Worm (Caenorhabditis elegans) whole organism, L4 larva: ENCODE results near the gene tin-10.

Experiments
- D1046.2 ChIP-seq: fragments of 200-800 bp; sonication (Bioruptor generic); IDR thresholded peaks from 2 replicates; pipeline ENCODE4 v1.3.6; 2022; ENCODE audit warnings: missing genetic modification characterization, missing compliant biosample characterization
- F26F4.8 ChIP-seq: fragments of 200-800 bp; sonication (Bioruptor generic); conservative IDR thresholded peaks from 2 replicates; pipeline ENCODE4 v1.3.6; 2022; ENCODE audit warnings: missing genetic modification characterization, missing compliant biosample characterization
- F37D6.2 ChIP-seq: sonication (generic microtip); optimal IDR thresholded peaks from 2 replicates; lab custom pipeline; 2016; ENCODE audit warnings: mild to moderate bottlenecking, missing genetic modification characterization, missing compliant biosample characterization
- F49E8.2 ChIP-seq: sonication (generic microtip); optimal IDR thresholded peaks from 2 replicates; lab custom pipeline; 2016; ENCODE audit warnings: missing compliant biosample characterization, mild to moderate bottlenecking, missing genetic modification characterization, borderline replicate concordance
- R02D3.7 ChIP-seq: fragments of 150-350 bp; sonication (generic microtip); optimal IDR thresholded peaks from 3 replicates; lab custom pipeline; 2014; ENCODE audit warnings: missing biosample characterization, missing genetic modification characterization
- Y48G9A.11 ChIP-seq: fragments of 200-800 bp; sonication (Bioruptor generic); IDR thresholded peaks from 2 replicates; pipeline ENCODE4 v1.3.6; 2022; ENCODE audit warnings: missing genetic modification reagents, missing genetic modification characterization, missing compliant biosample characterization
- ZK546.5 ChIP-seq, 2 experiments: sonication (generic microtip); optimal IDR thresholded peaks; 2 replicates each; lab custom pipeline; 2017; ENCODE audit warnings: missing biosample characterization in 2 of 2, missing genetic modification characterization in 2 of 2
- aly-2 ChIP-seq: sonication (generic microtip); optimal IDR thresholded peaks from 2 replicates; lab custom pipeline; 2018; ENCODE audit warnings: missing biosample characterization, missing genetic modification characterization
- ama-1 ChIP-seq: fragments of 150-350 bp; optimal IDR thresholded peaks from 2 replicates; lab custom pipeline; 2014; ENCODE audit warnings: inconsistent platforms, mixed read lengths
- ceh-32 ChIP-seq: sonication (generic microtip); optimal IDR thresholded peaks from 2 replicates; lab custom pipeline; 2016; ENCODE audit warnings: mild to moderate bottlenecking, missing genetic modification characterization, missing compliant biosample characterization; ENCODE audit not compliant: poor library complexity
- ceh-62 ChIP-seq: sonication (generic microtip); optimal IDR thresholded peaks from 2 replicates; lab custom pipeline; 2017; ENCODE audit warnings: missing biosample characterization, missing genetic modification characterization
- ctbp-1 ChIP-seq: fragments of 200-800 bp; sonication (Bioruptor generic); IDR thresholded peaks from 2 replicates; pipeline ENCODE4 v1.3.6; 2022; ENCODE audit warnings: missing genetic modification reagents, missing genetic modification characterization, missing compliant biosample characterization
- daf-12 ChIP-seq: fragments of 150-350 bp; optimal IDR thresholded peaks from 2 replicates; lab custom pipeline; 2014; ENCODE audit warnings: missing biosample characterization, missing genetic modification reagents, missing genetic modification characterization
- daf-16 ChIP-seq, 3 experiments: sonication (generic microtip); optimal IDR thresholded peaks; 2 replicates each; lab custom pipeline; 2016 to 2017; ENCODE audit warnings: missing genetic modification characterization in 3 of 3, missing genetic modification reagents in 3 of 3, mild to moderate bottlenecking in 2 of 3, missing compliant biosample characterization in 2 of 3, missing biosample characterization in 1 of 3, moderate library complexity in 1 of 3
- dpl-1 ChIP-seq: fragments of 150-350 bp; optimal IDR thresholded peaks from 2 replicates; lab custom pipeline; 2014; ENCODE audit warnings: missing biosample characterization, missing genetic modification reagents, missing genetic modification characterization
- egl-27 ChIP-seq: sonication (generic microtip); optimal IDR thresholded peaks from 3 replicates; lab custom pipeline; 2017; ENCODE audit warnings: missing biosample characterization, missing genetic modification reagents, missing genetic modification characterization
- egl-43 ChIP-seq: fragments of 200-800 bp; sonication (Bioruptor generic); IDR thresholded peaks from 2 replicates; pipeline ENCODE4 v1.3.6; 2022; ENCODE audit warnings: missing genetic modification reagents, missing genetic modification characterization, missing compliant biosample characterization
- fos-1 ChIP-seq: fragments of 150-350 bp; optimal IDR thresholded peaks from 2 replicates; lab custom pipeline; 2014; ENCODE audit warnings: missing biosample characterization, missing genetic modification characterization
- jun-1 ChIP-seq: fragments of 150-350 bp; optimal IDR thresholded peaks from 2 replicates; lab custom pipeline; 2014; ENCODE audit warnings: missing biosample characterization, missing genetic modification reagents, missing genetic modification characterization
- lin-38 ChIP-seq: fragments of 200-800 bp; sonication (Bioruptor generic); IDR thresholded peaks from 2 replicates; pipeline ENCODE4 v1.3.6; 2022; ENCODE audit warnings: missing genetic modification reagents, missing genetic modification characterization, missing compliant biosample characterization
- lsy-2 ChIP-seq, 2 experiments: fragments of 150-350 bp in 1 of 2; sonication (generic microtip) in 1 of 2; optimal IDR thresholded peaks; 2 replicates each; lab custom pipeline; 2014 to 2017; ENCODE audit warnings: missing biosample characterization in 2 of 2, missing genetic modification characterization in 2 of 2
- madf-9 ChIP-seq: fragments of 200-800 bp; sonication (Bioruptor generic); conservative IDR thresholded peaks from 2 replicates; pipeline ENCODE4 v1.3.6; 2022; ENCODE audit warnings: missing genetic modification reagents, missing genetic modification characterization, missing compliant biosample characterization
- mes-2 ChIP-seq: sonication (generic microtip); optimal IDR thresholded peaks from 2 replicates; lab custom pipeline; 2016; ENCODE audit warnings: missing genotype, mild to moderate bottlenecking, missing genetic modification characterization, missing compliant biosample characterization; ENCODE audit not compliant: poor library complexity, severe bottlenecking
- nhr-102 ChIP-seq: sonication (generic microtip); optimal IDR thresholded peaks from 2 replicates; lab custom pipeline; 2016; ENCODE audit warnings: mild to moderate bottlenecking, missing genetic modification characterization, moderate library complexity, missing compliant biosample characterization
- nhr-28 ChIP-seq: fragments of 150-350 bp; optimal IDR thresholded peaks from 2 replicates; lab custom pipeline; 2014; ENCODE audit warnings: missing biosample characterization, missing genetic modification characterization
- nhr-42 ChIP-seq: fragments of 200-800 bp; sonication (Bioruptor generic); IDR thresholded peaks from 2 replicates; pipeline ENCODE4 v1.3.6; 2022; ENCODE audit warnings: missing genetic modification characterization, missing compliant biosample characterization
- nhr-48 ChIP-seq: sonication (generic microtip); optimal IDR thresholded peaks from 2 replicates; lab custom pipeline; 2016; ENCODE audit warnings: mild to moderate bottlenecking, missing genetic modification characterization, missing compliant biosample characterization
- pha-4 ChIP-seq, 2 experiments: fragments of 150-350 bp in 1 of 2; fragments of 200-800 bp in 1 of 2; sonication (Bioruptor generic) in 1 of 2; IDR thresholded peaks in 1 of 2; optimal IDR thresholded peaks in 1 of 2; 2 replicates each; pipeline versions ENCODE4 v1.3.6 to Lab custom; 2014 to 2022; ENCODE audit warnings: missing genetic modification characterization in 2 of 2, missing genetic modification reagents in 2 of 2, missing biosample characterization in 1 of 2, missing compliant biosample characterization in 1 of 2
- saeg-2 ChIP-seq: fragments of 200-800 bp; sonication (Bioruptor generic); IDR thresholded peaks from 2 replicates; pipeline ENCODE4 v1.3.6; 2022; ENCODE audit warnings: missing genetic modification reagents, missing genetic modification characterization, missing compliant biosample characterization
- set-16 ChIP-seq: fragments of 200-800 bp; sonication (Bioruptor generic); IDR thresholded peaks from 2 replicates; pipeline ENCODE4 v1.3.6; 2022; ENCODE audit warnings: missing genetic modification reagents, missing genetic modification characterization, missing compliant biosample characterization
- skn-1 ChIP-seq: fragments of 150-350 bp; optimal IDR thresholded peaks from 2 replicates; lab custom pipeline; 2014; ENCODE audit warnings: missing biosample characterization, missing genetic modification characterization
- spr-1 ChIP-seq: sonication (generic microtip); optimal IDR thresholded peaks from 2 replicates; lab custom pipeline; 2016; ENCODE audit warnings: mild to moderate bottlenecking, missing genetic modification characterization, missing compliant biosample characterization
- spr-3 ChIP-seq: fragments of 200-800 bp; sonication (Bioruptor generic); optimal IDR thresholded peaks from 2 replicates; lab custom pipeline; 2018; ENCODE audit warnings: mild to moderate bottlenecking, missing genetic modification characterization, missing compliant biosample characterization
- unc-130 ChIP-seq: sonication (generic microtip); optimal IDR thresholded peaks from 2 replicates; lab custom pipeline; 2016; ENCODE audit warnings: missing genetic modification reagents, missing genetic modification characterization, missing compliant biosample characterization
- unc-39 ChIP-seq: sonication (generic microtip); optimal IDR thresholded peaks from 2 replicates; lab custom pipeline; 2017; ENCODE audit warnings: missing biosample characterization, missing genetic modification characterization

Gene tin-10

DNA sequence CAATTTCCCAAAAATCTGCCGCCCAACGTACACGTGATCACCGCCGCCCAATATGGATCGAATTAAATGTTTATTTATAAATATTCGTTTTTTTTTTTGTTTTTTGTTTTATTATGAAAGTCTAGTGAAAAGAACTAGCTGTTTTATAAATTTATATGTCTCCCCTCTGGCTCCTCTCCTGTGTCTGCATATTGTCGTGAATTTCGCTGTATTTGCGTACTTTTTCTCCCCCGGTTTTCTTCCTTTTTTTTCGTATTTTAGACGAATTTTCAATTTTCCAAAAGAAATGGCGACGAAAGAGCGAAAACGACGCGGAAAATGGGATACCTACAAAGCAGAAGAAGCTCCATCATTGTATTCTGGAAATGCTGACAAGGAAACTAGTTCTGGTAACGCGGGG is 23.7 kb upstream of the tin-10 start, which contains the start of gene xpb-1:
xpb-1 (plus strand) TSS at position 262 of the 400 bp plus-strand sequence.
- TF ChIP-seq lsy-2 (tag; optimal IDR thresholded peaks at IDR 0.05; lab: Kevin White, UChicago) = peak in 1 of 2 experiments; percentile 22
- no peak for TF ChIP-seq aly-2 (tag; lab: Kevin White, UChicago)
- TF ChIP-seq mes-2 (tag; lab: Kevin White, UChicago) = peak; percentile 41
- peak; percentile 36 for TF ChIP-seq dpl-1
- TF ChIP-seq ama-1 (lab: Kevin White, UChicago) = no peak
- TF ChIP-seq lin-38 (GFP tag; lab: Robert Waterston, UW) = peak; percentile 35; the same call in 1 of the 2 replicates

DNA sequence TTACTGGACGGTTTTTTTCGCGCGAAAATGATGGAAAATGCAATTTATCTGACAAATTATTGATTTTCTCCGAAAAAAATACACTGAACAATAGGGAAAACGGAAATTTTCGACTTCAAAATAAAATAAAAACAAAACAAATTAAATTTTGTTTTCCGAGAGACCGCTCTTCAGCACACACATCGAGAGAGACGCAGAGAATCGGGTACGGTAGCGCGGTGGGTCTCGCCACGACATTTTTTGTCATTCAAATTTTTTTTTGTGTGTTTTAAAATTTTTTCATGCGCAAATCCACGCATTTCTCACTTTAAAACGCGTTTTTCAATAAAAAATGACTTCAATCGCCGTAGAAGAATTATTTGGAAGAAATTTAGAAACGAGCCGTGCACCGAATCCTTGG is 21.4 kb upstream of the tin-10 start:
- TF ChIP-seq jun-1 = no peak
- no peak for TF ChIP-seq ZK546.5 (tag; optimal IDR thresholded peaks at IDR 0.05; lab: Kevin White, UChicago)
- no peak for TF ChIP-seq nhr-48
- TF ChIP-seq nhr-102 (tag; lab: Kevin White, UChicago) = no peak
- TF ChIP-seq nhr-28 (tag; lab: Kevin White, UChicago) = no peak
- peak; percentile 70 for TF ChIP-seq F49E8.2 (tag; lab: Kevin White, UChicago)
- peak; percentile 61 for TF ChIP-seq lin-38 (GFP tag; lab: Robert Waterston, UW)
- peak; percentile 23 for TF ChIP-seq unc-130 (GFP tag; lab: Kevin White, UChicago)
- TF ChIP-seq F26F4.8 (GFP tag; lab: Robert Waterston, UW) = no peak
- no peak for TF ChIP-seq spr-3
- TF ChIP-seq unc-39 (tag; lab: Kevin White, UChicago) = no peak
- TF ChIP-seq Y48G9A.11 (GFP tag; lab: Robert Waterston, UW) = peak; percentile 41; the same call in 1 of the 2 replicates

DNA sequence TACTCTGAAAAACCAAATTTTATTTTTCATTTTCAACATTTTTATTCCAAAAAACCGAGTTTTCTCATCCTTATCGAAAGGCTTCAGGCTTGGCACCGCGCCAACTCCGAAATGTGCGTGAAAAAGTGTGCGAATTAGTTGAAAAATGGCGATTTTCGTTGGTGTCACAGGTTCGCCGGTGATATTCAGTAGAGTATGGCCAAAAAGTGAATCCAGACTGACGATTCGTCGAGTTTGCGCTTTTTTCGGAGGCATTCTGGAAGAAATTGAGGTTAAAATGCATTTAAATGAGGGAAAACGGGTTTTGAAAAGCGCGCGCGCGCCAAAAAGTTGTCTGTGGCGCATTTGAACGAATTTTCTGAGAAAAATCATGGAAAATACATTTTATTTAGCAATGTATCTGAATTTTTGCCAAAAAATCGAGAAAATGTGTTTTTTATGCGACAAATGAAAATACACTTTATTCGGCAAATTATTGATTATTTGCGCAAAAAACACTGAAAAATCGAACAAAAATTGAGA is 20.9 kb upstream of the tin-10 start, which contains the start of the genes Y66D12A.16 and such-1:
Y66D12A.16 (plus strand) TSS at position 51 of the 522 bp plus-strand sequence.
such-1 (minus strand) TSS at position 256 of the 522 bp plus-strand sequence.
- TF ChIP-seq ceh-32 (tag; lab: Kevin White, UChicago) (no peak), ZK546.5 (tag; optimal IDR thresholded peaks at IDR 0.05; lab: Kevin White, UChicago) (no peak), saeg-2 (GFP tag; lab: Robert Waterston, UW) (no peak), D1046.2 (no peak), madf-9 (GFP tag; lab: Robert Waterston, UW) (no peak), egl-27 (tag; lab: Kevin White, UChicago) (no peak), skn-1 (tag; lab: Kevin White, UChicago) (no peak), pha-4 (GFP tag; IDR thresholded peaks at IDR 0.05; lab: Robert Waterston, UW) (no peak), pha-4 (tag; optimal IDR thresholded peaks at IDR 0.05; lab: Kevin White, UChicago) (no peak), daf-16 (GFP tag; optimal IDR thresholded peaks at IDR 0.05; lab: Kevin White, UChicago) (no peak), daf-16 (tag; optimal IDR thresholded peaks at IDR 0.05; lab: Kevin White, UChicago) (no peak), daf-12 (no peak), F37D6.2 (tag; lab: Kevin White, UChicago) (no peak)

- TF ChIP-seq set-16 (GFP tag; lab: Robert Waterston, UW) = peak; percentile 91
- 0 out of 2 replicates have a peak, but pooled peaks have one; percentile 18 for TF ChIP-seq egl-43 (GFP tag; lab: Robert Waterston, UW)
- TF ChIP-seq R02D3.7 (tag; lab: Kevin White, UChicago) = no peak
- TF ChIP-seq, all 104 proteins: peak for 2
Measured at ce11 chrIII:11510826-11511225, 8.2 kb upstream of the tin-10 start.

- TF ChIP-seq aly-2 (tag; lab: Kevin White, UChicago) (no peak), ctbp-1 (GFP tag; lab: Robert Waterston, UW) (no peak), spr-1 (tag; lab: Kevin White, UChicago) (no peak), nhr-42 (GFP tag; lab: Robert Waterston, UW) (no peak), fos-1 (tag; lab: Kevin White, UChicago) (no peak), ceh-62 (tag; lab: Kevin White, UChicago) (no peak)
Measured at ce11 chrIII:11510120-11510519, 7.5 kb upstream of the tin-10 start.
